Fruit fly (Drosophila melanogaster) whole organism, wandering third instar larva: ENCODE data around the gene CG13894.

Experiments
- ey ChIP-seq: fragments of 200-800 bp; sonication (Bioruptor generic); optimal IDR thresholded peaks from 2 replicates; lab custom pipeline; 2016; ENCODE audit warnings: missing biosample characterization, missing genetic modification characterization
- pan ChIP-seq: fragments of >200 bp; optimal IDR thresholded peaks from 2 replicates; lab custom pipeline; 2017

DNA sequence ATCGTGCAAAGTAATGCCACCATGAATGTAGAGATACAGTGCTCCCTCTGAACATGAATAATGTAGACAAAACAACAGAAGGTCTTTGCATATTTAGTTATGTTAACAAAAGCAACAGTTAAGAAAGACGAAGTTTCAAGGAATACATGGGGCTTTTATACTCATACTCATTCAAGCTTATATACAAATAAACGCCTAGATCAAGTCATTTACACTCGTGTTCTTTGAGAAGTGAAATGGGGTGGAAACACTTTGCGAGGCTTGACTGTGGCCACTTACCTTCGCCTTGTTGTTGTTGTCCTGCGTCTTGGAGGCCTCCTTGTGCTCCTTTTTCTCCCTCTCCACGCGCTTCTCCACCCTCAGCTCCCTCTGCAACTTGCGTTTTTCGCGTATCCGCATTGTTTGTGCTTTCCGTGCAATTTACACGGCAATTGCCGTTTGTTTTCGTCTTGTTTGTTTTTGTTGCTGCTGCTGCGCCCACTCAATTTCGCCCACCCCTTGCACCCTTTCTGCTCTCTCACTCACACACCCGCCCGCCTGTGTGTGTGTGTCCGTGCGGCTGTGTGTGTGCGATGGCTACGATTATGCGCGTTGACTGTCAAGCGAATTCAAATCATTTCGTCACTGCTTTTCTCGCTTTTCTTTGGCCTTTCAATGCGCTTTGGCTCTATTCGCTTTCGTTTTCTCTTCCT is 14.0 kb downstream of the CG13894 start:
- no peak for TF ChIP-seq ey
- TF ChIP-seq pan (lab: Kevin White, UChicago): no peak
